Fruit fly (Drosophila melanogaster): ENCODE measurements around the gene Osi15.

DNA sequence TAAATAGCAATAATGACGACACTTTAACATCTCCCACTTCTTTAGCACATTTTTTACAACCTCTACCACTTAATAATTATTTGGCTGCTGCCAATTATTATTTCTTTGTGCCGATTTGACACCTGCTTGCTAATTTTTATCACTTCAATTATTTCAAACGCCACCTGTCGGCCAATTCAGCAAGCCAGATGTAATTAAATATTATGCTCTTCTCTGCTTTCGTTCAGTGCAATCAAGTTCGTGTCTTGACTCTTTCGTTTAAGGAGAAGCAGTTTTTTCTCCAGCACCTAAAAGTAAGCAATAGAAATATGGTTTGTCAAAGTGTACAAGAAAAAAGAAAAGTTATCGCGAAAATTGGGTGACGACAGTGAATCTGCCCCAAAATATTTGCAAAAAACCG, 47.2 kb upstream of the Osi15 start:
- TF ChIP-seq CrebA (GFP tag; optimal IDR thresholded peaks at IDR 0.05; ENCODE audit: borderline replicate concordance) (no peak), Jra (GFP tag; optimal IDR thresholded peaks at IDR 0.05) (no peak)
